Fruit fly (Drosophila melanogaster) whole organism, embryonic: Measurements from ENCODE around the gene tipE.

ENCODE experiments used
- Antp ChIP-seq: fragments of 200-800 bp; sonication (Bioruptor generic); optimal IDR thresholded peaks from 3 replicates; lab custom pipeline; 2016; ENCODE audit warnings: missing biosample characterization, missing genetic modification characterization
- Atf6 ChIP-seq: fragments of 200-800 bp; sonication (Bioruptor generic); IDR thresholded peaks from 2 replicates; pipeline ENCODE4 v1.3.6; 2022; ENCODE audit warnings: missing biosample characterization, missing genetic modification characterization
- CG10565 ChIP-seq: fragments of 200-800 bp; sonication (Bioruptor generic); optimal IDR thresholded peaks from 3 replicates; lab custom pipeline; 2016; ENCODE audit warnings: missing biosample characterization, mild to moderate bottlenecking, missing genetic modification characterization
- CG12299 ChIP-seq: fragments of 200-800 bp; sonication (Bioruptor generic); optimal IDR thresholded peaks from 2 replicates; lab custom pipeline; 2018; ENCODE audit warnings: missing biosample characterization, mild to moderate bottlenecking, missing genetic modification characterization
- CG12659 ChIP-seq: fragments of 200-800 bp; sonication (Bioruptor generic); optimal IDR thresholded peaks from 3 replicates; lab custom pipeline; 2017; ENCODE audit warnings: mild to moderate bottlenecking, missing biosample characterization, missing genetic modification reagents, missing genetic modification characterization
- CG12769 ChIP-seq: fragments of 200-800 bp; sonication (Bioruptor generic); optimal IDR thresholded peaks from 2 replicates; lab custom pipeline; 2019; ENCODE audit warnings: missing biosample characterization, mild to moderate bottlenecking, missing genetic modification characterization, moderate library complexity
- CG12942 ChIP-seq: fragments of 200-800 bp; sonication (Bioruptor generic); optimal IDR thresholded peaks from 3 replicates; lab custom pipeline; 2016; ENCODE audit warnings: missing biosample characterization, missing genetic modification characterization
- CG14441 ChIP-seq: fragments of 200-800 bp; sonication (Bioruptor generic); IDR thresholded peaks from 2 replicates; pipeline ENCODE4 v1.3.6; 2022; ENCODE audit warnings: missing biosample characterization, missing genetic modification characterization
- CG15696 ChIP-seq: fragments of 200-800 bp; sonication (Bioruptor generic); optimal IDR thresholded peaks from 2 replicates; lab custom pipeline; 2019; ENCODE audit warnings: missing biosample characterization, mild to moderate bottlenecking, missing genetic modification characterization, moderate library complexity
- CG1647 ChIP-seq: fragments of 200-800 bp; sonication (Bioruptor generic); optimal IDR thresholded peaks from 3 replicates; lab custom pipeline; 2016; ENCODE audit warnings: missing biosample characterization, missing genetic modification characterization
- CG17912 ChIP-seq: fragments of 200-800 bp; sonication (Bioruptor generic); optimal IDR thresholded peaks from 2 replicates; lab custom pipeline; 2018; ENCODE audit warnings: missing biosample characterization, mild to moderate bottlenecking, missing genetic modification characterization
- CG18476 ChIP-seq: fragments of 200-800 bp; sonication (Bioruptor generic); optimal IDR thresholded peaks from 2 replicates; lab custom pipeline; 2016; ENCODE audit warnings: missing biosample characterization, mild to moderate bottlenecking, missing genetic modification characterization
- CG31224 ChIP-seq: fragments of 200-800 bp; sonication (Bioruptor generic); IDR thresholded peaks from 2 replicates; pipeline ENCODE4 v1.3.6; 2022; ENCODE audit warnings: missing biosample characterization, missing genetic modification characterization
- CG33213 ChIP-seq: fragments of 200-800 bp; sonication (Bioruptor generic); optimal IDR thresholded peaks from 3 replicates; lab custom pipeline; 2016; ENCODE audit warnings: missing biosample characterization, missing genetic modification characterization
- CG4424 ChIP-seq: fragments of 200-800 bp; sonication (Bioruptor generic); optimal IDR thresholded peaks from 3 replicates; lab custom pipeline; 2016; ENCODE audit warnings: missing biosample characterization, missing genetic modification characterization
- CG4617 ChIP-seq: fragments of 200-800 bp; sonication (Bioruptor generic); optimal IDR thresholded peaks from 3 replicates; lab custom pipeline; 2016; ENCODE audit warnings: missing biosample characterization, missing genetic modification characterization, borderline replicate concordance
- CG6791 ChIP-seq: fragments of 200-800 bp; sonication (Bioruptor generic); IDR thresholded peaks from 3 replicates; pipeline ENCODE4 v1.3.6; 2022; ENCODE audit warnings: missing biosample characterization, missing genetic modification characterization; ENCODE audit not compliant: partially characterized antibody
- CG7839 ChIP-seq: fragments of 200-800 bp; sonication (Bioruptor generic); optimal IDR thresholded peaks from 3 replicates; lab custom pipeline; 2018; ENCODE audit warnings: missing biosample characterization, mild to moderate bottlenecking, missing genetic modification characterization, moderate library complexity
- CG8089 ChIP-seq: fragments of 200-800 bp; sonication (Bioruptor generic); optimal IDR thresholded peaks from 3 replicates; lab custom pipeline; 2016; ENCODE audit warnings: missing biosample characterization, missing genetic modification characterization
- CG8359 ChIP-seq: fragments of 200-800 bp; sonication (Bioruptor generic); optimal IDR thresholded peaks from 2 replicates; lab custom pipeline; 2017; ENCODE audit warnings: missing biosample characterization, mild to moderate bottlenecking, missing genetic modification characterization, borderline replicate concordance
- CG8924 ChIP-seq: fragments of 200-800 bp; optimal IDR thresholded peaks from 3 replicates; lab custom pipeline; 2019; ENCODE audit warnings: missing biosample characterization, mild to moderate bottlenecking, missing genetic modification characterization, moderate library complexity
- CoRest ChIP-seq: fragments of 200-800 bp; sonication (Bioruptor generic); optimal IDR thresholded peaks from 3 replicates; lab custom pipeline; 2018; ENCODE audit warnings: missing biosample characterization, mild to moderate bottlenecking, missing genetic modification characterization, moderate library complexity
- Dll ChIP-seq: fragments of 200-800 bp; sonication (Bioruptor generic); IDR thresholded peaks from 4 replicates; pipeline ENCODE4 v1.3.6; 2022; ENCODE audit warnings: missing biosample characterization, missing genetic modification characterization; ENCODE audit not compliant: partially characterized antibody
- Doc3 ChIP-seq: fragments of 200-800 bp; sonication (Bioruptor generic); IDR thresholded peaks from 3 replicates; pipeline ENCODE4 v1.3.6; 2022; ENCODE audit warnings: missing biosample characterization, missing genetic modification characterization; ENCODE audit not compliant: partially characterized antibody
- Hr51 ChIP-seq, 2 experiments: fragments of 200-800 bp; sonication (Bioruptor generic); optimal IDR thresholded peaks; 2 replicates in 1 of 2; 3 replicates in 1 of 2; lab custom pipeline; 2016 to 2018; ENCODE audit warnings: missing biosample characterization in 2 of 2, missing genetic modification characterization in 2 of 2, mild to moderate bottlenecking in 1 of 2, moderate library complexity in 1 of 2
- Myb ChIP-seq: fragments of 200-800 bp; sonication (Bioruptor generic); optimal IDR thresholded peaks from 2 replicates; lab custom pipeline; 2016; ENCODE audit warnings: missing biosample characterization, missing genetic modification characterization
- Opbp ChIP-seq: fragments of 200-800 bp; sonication (Bioruptor generic); IDR thresholded peaks from 3 replicates; pipeline ENCODE4 v1.3.6; 2022; ENCODE audit warnings: missing biosample characterization, missing genetic modification characterization; ENCODE audit not compliant: partially characterized antibody
- Rx ChIP-seq: fragments of 200-800 bp; sonication (Bioruptor generic); IDR thresholded peaks from 2 replicates; pipeline ENCODE4 v1.3.6; 2022; ENCODE audit warnings: missing biosample characterization, missing genetic modification characterization
- Spps ChIP-seq: fragments of 200-800 bp; sonication (Bioruptor generic); optimal IDR thresholded peaks from 2 replicates; lab custom pipeline; 2018; ENCODE audit warnings: missing biosample characterization, mild to moderate bottlenecking, missing genetic modification characterization
- Usf ChIP-seq: fragments of 200-800 bp; sonication (Bioruptor generic); optimal IDR thresholded peaks from 2 replicates; lab custom pipeline; 2017; ENCODE audit warnings: missing genotype, missing biosample characterization, missing genetic modification characterization
- btn ChIP-seq: fragments of 200-800 bp; sonication (Bioruptor generic); optimal IDR thresholded peaks from 2 replicates; lab custom pipeline; 2016; ENCODE audit warnings: missing biosample characterization, missing genetic modification characterization
- cas ChIP-seq: fragments of 200-800 bp; sonication (Bioruptor generic); IDR thresholded peaks from 2 replicates; pipeline ENCODE4 v1.3.6; 2022; ENCODE audit warnings: missing biosample characterization, missing genetic modification characterization
- caup ChIP-seq: fragments of 200-800 bp; sonication (Bioruptor generic); optimal IDR thresholded peaks from 3 replicates; lab custom pipeline; 2017; ENCODE audit warnings: missing biosample characterization, mild to moderate bottlenecking, missing genetic modification characterization, moderate library complexity; ENCODE audit not compliant: severe bottlenecking
- crol ChIP-seq: fragments of 200-800 bp; sonication (Bioruptor generic); IDR thresholded peaks from 2 replicates; pipeline ENCODE4 v1.3.6; 2022; ENCODE audit warnings: missing biosample characterization, missing genetic modification characterization
- danr ChIP-seq: fragments of 200-800 bp; sonication (Bioruptor generic); IDR thresholded peaks from 2 replicates; pipeline ENCODE4 v1.3.6; 2022; ENCODE audit warnings: missing biosample characterization, missing genetic modification characterization
- dmrt99B ChIP-seq: fragments of 200-800 bp; sonication (Bioruptor generic); optimal IDR thresholded peaks from 2 replicates; lab custom pipeline; 2018; ENCODE audit warnings: missing biosample characterization, mild to moderate bottlenecking, missing genetic modification characterization, moderate library complexity
- fu2 ChIP-seq: fragments of 200-800 bp; sonication (Bioruptor generic); optimal IDR thresholded peaks from 2 replicates; lab custom pipeline; 2016; ENCODE audit warnings: missing biosample characterization, missing genetic modification characterization
- insv ChIP-seq, 2 experiments: fragments of 200-800 bp; sonication (Bioruptor generic); optimal IDR thresholded peaks; 3 replicates each; lab custom pipeline; 2016 to 2018; ENCODE audit warnings: missing biosample characterization in 2 of 2, missing genetic modification characterization in 2 of 2
- jing ChIP-seq: fragments of 200-800 bp; sonication (Bioruptor generic); optimal IDR thresholded peaks from 2 replicates; lab custom pipeline; 2018; ENCODE audit warnings: missing biosample characterization, mild to moderate bottlenecking, missing genetic modification characterization
- kah ChIP-seq: fragments of 200-800 bp; sonication (Bioruptor generic); optimal IDR thresholded peaks from 2 replicates; lab custom pipeline; 2018; ENCODE audit warnings: missing biosample characterization, mild to moderate bottlenecking, missing genetic modification characterization
- kni ChIP-seq: fragments of 200-800 bp; sonication (Bioruptor generic); optimal IDR thresholded peaks from 3 replicates; lab custom pipeline; 2017; ENCODE audit warnings: mild to moderate bottlenecking, missing biosample characterization, missing genetic modification reagents, missing genetic modification characterization
- sc ChIP-seq, 3 experiments: fragments of >200 bp in 2 of 3; fragments of 200-800 bp in 1 of 3; sonication (Bioruptor generic) in 1 of 3; optimal IDR thresholded peaks; 2 replicates in 2 of 3; 3 replicates in 1 of 3; lab custom pipeline; 2017; ENCODE audit warnings: mild to moderate bottlenecking in 1 of 3, missing biosample characterization in 1 of 3, missing genetic modification characterization in 1 of 3, missing genetic modification reagents in 1 of 3
- scrt ChIP-seq: fragments of 200-800 bp; sonication (Bioruptor generic); optimal IDR thresholded peaks from 2 replicates; lab custom pipeline; 2018; ENCODE audit warnings: missing biosample characterization, mild to moderate bottlenecking, missing genetic modification characterization, moderate library complexity
- sd ChIP-seq: fragments of 200-800 bp; sonication (Bioruptor generic); optimal IDR thresholded peaks from 3 replicates; lab custom pipeline; 2018; ENCODE audit warnings: missing biosample characterization, mild to moderate bottlenecking, missing genetic modification characterization, moderate library complexity
- seq ChIP-seq: fragments of 200-800 bp; sonication (Bioruptor generic); IDR thresholded peaks from 2 replicates; pipeline ENCODE4 v1.3.6; 2022; ENCODE audit warnings: missing biosample characterization, missing genetic modification characterization
- tup ChIP-seq: fragments of 200-800 bp; sonication (Bioruptor generic); optimal IDR thresholded peaks from 2 replicates; lab custom pipeline; 2016; ENCODE audit warnings: missing biosample characterization, mild to moderate bottlenecking, missing genetic modification characterization, moderate library complexity
- unpg ChIP-seq: fragments of 200-800 bp; sonication (Bioruptor generic); optimal IDR thresholded peaks from 3 replicates; lab custom pipeline; 2018; ENCODE audit warnings: missing biosample characterization, mild to moderate bottlenecking, missing genetic modification characterization, moderate library complexity
- vvl ChIP-seq: fragments of 200-800 bp; sonication (Bioruptor generic); IDR thresholded peaks from 2 replicates; pipeline ENCODE4 v1.3.6; 2022; ENCODE audit warnings: missing biosample characterization, missing genetic modification characterization

The tipE gene

dm6 chr3L:4169957-4170651 lies 18.2 kb upstream of the tipE start, which contains the start of gene Ero1L (continued):
- TF ChIP-seq CG7839 (tag; lab: Kevin White, UChicago): no peak
- no peak for TF ChIP-seq CG10565 (GFP tag; lab: Kevin White, UChicago)
- TF ChIP-seq vvl (GFP tag; lab: Robert Waterston, UW): peak; percentile 44
- TF ChIP-seq CG14441 (GFP tag; lab: Robert Waterston, UW): 0 out of 2 replicates have a peak, but pooled peaks have one; percentile 31
- no peak for TF ChIP-seq jing
- TF ChIP-seq danr (GFP tag; lab: Robert Waterston, UW): no peak
- TF ChIP-seq CG1647 (GFP tag; lab: Kevin White, UChicago): no peak
- TF ChIP-seq CoRest (tag; lab: Kevin White, UChicago): peak; percentile 69
- TF ChIP-seq seq (GFP tag; lab: Robert Waterston, UW): no peak
- peak; percentile 41 for TF ChIP-seq CG15696 (tag; lab: Kevin White, UChicago)
- TF ChIP-seq Hr51 (GFP tag; optimal IDR thresholded peaks at IDR 0.05; lab: Kevin White, UChicago): peak in 1 of 2 experiments; percentile 54
- no peak for TF ChIP-seq caup (GFP tag; lab: Kevin White, UChicago)
- TF ChIP-seq Spps (tag; lab: Kevin White, UChicago): no peak
- no peak for TF ChIP-seq CG12942 (GFP tag; lab: Kevin White, UChicago)
- TF ChIP-seq Dll (GFP tag; lab: Robert Waterston, UW): peak; percentile 41; the same call in 1 of the 4 replicates
- TF ChIP-seq Myb (GFP tag; lab: Kevin White, UChicago): peak; percentile 93
- no peak for TF ChIP-seq CG17912
- peak; percentile 7 for TF ChIP-seq unpg (GFP tag; lab: Kevin White, UChicago)
- TF ChIP-seq Usf: no peak
- peak; percentile 3 for TF ChIP-seq kni
- TF ChIP-seq Atf6 (GFP tag; lab: Robert Waterston, UW): no peak
- no peak for TF ChIP-seq CG8359 (GFP tag; lab: Kevin White, UChicago)
- no peak for TF ChIP-seq crol (GFP tag; lab: Robert Waterston, UW)
- no peak for TF ChIP-seq cas
- peak; percentile 15 for TF ChIP-seq scrt (GFP tag; lab: Kevin White, UChicago)
- TF ChIP-seq sc (optimal IDR thresholded peaks at IDR 0.05; lab: Kevin White, UChicago): no peak
- no peak for TF ChIP-seq sc (GFP tag; optimal IDR thresholded peaks at IDR 0.05; lab: Kevin White, UChicago)
- TF ChIP-seq CG12299 (tag; lab: Kevin White, UChicago): no peak
- TF ChIP-seq Doc3 (GFP tag; lab: Robert Waterston, UW): no peak
- peak; percentile 87 for TF ChIP-seq CG4617 (GFP tag; lab: Kevin White, UChicago)
- no peak for TF ChIP-seq CG31224 (GFP tag; lab: Robert Waterston, UW)
- no peak for TF ChIP-seq CG6791 (GFP tag; lab: Robert Waterston, UW)
- no peak for TF ChIP-seq btn
- peak; percentile 6 for TF ChIP-seq CG33213
- TF ChIP-seq CG12769 (tag; lab: Kevin White, UChicago): no peak
- TF ChIP-seq dmrt99B (tag; lab: Kevin White, UChicago): no peak
- TF ChIP-seq tup: no peak
- TF ChIP-seq CG18476 (GFP tag; lab: Kevin White, UChicago): no peak
- peak; percentile 67 for TF ChIP-seq CG12659 (GFP tag; lab: Kevin White, UChicago)
- TF ChIP-seq kah (GFP tag; lab: Kevin White, UChicago): no peak
- no peak for TF ChIP-seq CG8089 (GFP tag; lab: Kevin White, UChicago)
- no peak for TF ChIP-seq CG8924
- TF ChIP-seq Opbp (GFP tag; lab: Robert Waterston, UW): peak; percentile 42; the same call in 1 of the 3 replicates
- TF ChIP-seq sd (tag; lab: Kevin White, UChicago): no peak
- TF ChIP-seq CG4424 (GFP tag; lab: Kevin White, UChicago): peak; percentile 34
- no peak for TF ChIP-seq Rx (GFP tag; lab: Robert Waterston, UW)
- no peak for TF ChIP-seq insv (GFP tag; optimal IDR thresholded peaks at IDR 0.05; lab: Kevin White, UChicago)
- TF ChIP-seq Antp (GFP tag; lab: Kevin White, UChicago): no peak
- TF ChIP-seq fu2 (GFP tag; lab: Kevin White, UChicago): no peak
